Fruit fly (Drosophila melanogaster): ENCODE measurements around the gene CG33263.

Gene CG33263

dm6 chr3L:13403141-13403867 lies 20.7 kb downstream of the CG33263 start (continued):
- TF ChIP-seq Med (GFP tag) (peak; percentile 40), CG9727 (GFP tag; optimal IDR thresholded peaks at IDR 0.05) (peak; percentile 69), CG10267 (tag; optimal IDR thresholded peaks at IDR 0.05) (peak; percentile 56), HLHmδ (GFP tag; optimal IDR thresholded peaks at IDR 0.05) (peak; percentile 20), prd (optimal IDR thresholded peaks at IDR 0.05) (no peak), prd (GFP tag; IDR thresholded peaks at IDR 0.05) (peak; percentile 13; the same call in 1 of the 3 replicates), bsh (GFP tag; optimal IDR thresholded peaks at IDR 0.05) (peak in 1 of 2 experiments; percentile 18), Deaf1 (tag; optimal IDR thresholded peaks at IDR 0.05) (peak; percentile 89), CG12299 (tag; optimal IDR thresholded peaks at IDR 0.05) (no peak), slp2 (GFP tag; optimal IDR thresholded peaks at IDR 0.05) (peak; percentile 5), D (optimal IDR thresholded peaks at IDR 0.05) (no peak), D (GFP tag; optimal IDR thresholded peaks at IDR 0.05) (peak; percentile 64)

- TF ChIP-seq Gsc (GFP tag; IDR thresholded peaks at IDR 0.05) (no peak), CG12659 (GFP tag; optimal IDR thresholded peaks at IDR 0.05) (no peak), CG7372 (GFP tag; IDR thresholded peaks at IDR 0.05) (no peak), CTCF (GFP tag; optimal IDR thresholded peaks at IDR 0.05) (no peak), ken (GFP tag; IDR thresholded peaks at IDR 0.05) (no peak), Med (GFP tag) (no peak), CG7963 (GFP tag; IDR thresholded peaks at IDR 0.05; ENCODE audit: partially characterized antibody) (no peak), chn (GFP tag; optimal IDR thresholded peaks at IDR 0.05) (no peak), CG8765 (GFP tag; IDR thresholded peaks at IDR 0.05) (no peak), CG2199 (GFP tag; IDR thresholded peaks at IDR 0.05) (no peak), CG12769 (tag; optimal IDR thresholded peaks at IDR 0.05) (no peak), CG11504 (tag; optimal IDR thresholded peaks at IDR 0.05) (no peak), trh (GFP tag; optimal IDR thresholded peaks at IDR 0.05) (no peak), Hr78 (GFP tag; optimal IDR thresholded peaks at IDR 0.05) (no peak), vfl (GFP tag; optimal IDR thresholded peaks at IDR 0.05) (no peak), CG4404 (GFP tag; IDR thresholded peaks at IDR 0.05) (no peak), Lpt (GFP tag; optimal IDR thresholded peaks at IDR 0.05) (no peak), kni (GFP tag; optimal IDR thresholded peaks at IDR 0.05) (peak; percentile 45), sisA (GFP tag; IDR thresholded peaks at IDR 0.05) (no peak), sqz (GFP tag; optimal IDR thresholded peaks at IDR 0.05) (peak; percentile 65), ap (GFP tag; IDR thresholded peaks at IDR 0.05) (no peak), CG16863 (GFP tag; optimal IDR thresholded peaks at IDR 0.05) (no peak), Gug (GFP tag; IDR thresholded peaks at IDR 0.05) (no peak), Sin3A (optimal IDR thresholded peaks at IDR 0.05) (no peak), lab (GFP tag; optimal IDR thresholded peaks at IDR 0.05) (no peak), Atf3 (GFP tag; optimal IDR thresholded peaks at IDR 0.05) (no peak), klu (GFP tag; IDR thresholded peaks at IDR 0.05) (no peak), CG5245 (GFP tag; optimal IDR thresholded peaks at IDR 0.05) (no peak), pnt (GFP tag; optimal IDR thresholded peaks at IDR 0.05) (no peak), CG12236 (GFP tag; optimal IDR thresholded peaks at IDR 0.05) (no peak), CG8290 (GFP tag; optimal IDR thresholded peaks at IDR 0.05) (no peak), CG8290 (tag; optimal IDR thresholded peaks at IDR 0.05) (no peak), rib (GFP tag; IDR thresholded peaks at IDR 0.05) (no peak), mirr (GFP tag; optimal IDR thresholded peaks at IDR 0.05) (no peak), CG8944 (GFP tag; optimal IDR thresholded peaks at IDR 0.05) (no peak), Jarid2 (GFP tag; optimal IDR thresholded peaks at IDR 0.05) (peak; percentile 81), HLH54F (GFP tag; optimal IDR thresholded peaks at IDR 0.05) (no peak), mld (GFP tag; IDR thresholded peaks at IDR 0.05; ENCODE audit: partially characterized antibody) (no peak), Antp (GFP tag; optimal IDR thresholded peaks at IDR 0.05) (no peak), D (optimal IDR thresholded peaks at IDR 0.05) (no peak), D (GFP tag; optimal IDR thresholded peaks at IDR 0.05) (no peak)
Measured at dm6 chr3L:13400872-13401418, 23.0 kb downstream of the CG33263 start, which contains the start of gene sens. sens (minus strand) TSS chr3L:13401125.
